Fruit fly (Drosophila melanogaster): ENCODE data around the gene Septin2.
A peak's percentile ranks its signal among the peaks of the same experiment; 100 is the strongest.

Gene Septin2

dm6 chr3R:20587630-20588479, at the start of gene Septin2:
Septin2 (minus strand) TSS chr3R:20588356.
- peak; percentile 77 for TF ChIP-seq noc (tag; optimal IDR thresholded peaks at IDR 0.05)

- TF ChIP-seq noc (tag; optimal IDR thresholded peaks at IDR 0.05): no peak
Measured at dm6 chr3R:20635735-20636134, 47.6 kb upstream of the Septin2 start.

- TF ChIP-seq noc (tag; optimal IDR thresholded peaks at IDR 0.05): no peak
Measured at dm6 chr3R:20634674-20635594, 46.8 kb upstream of the Septin2 start, which contains the start of the genes Pi3K92E and Lrrk. Pi3K92E (minus strand) TSS chr3R:20634732. Lrrk (plus strand) TSS chr3R:20635480.

dm6 chr3R:20633984-20634446, 45.9 kb upstream of the Septin2 start:
- TF ChIP-seq noc (tag; optimal IDR thresholded peaks at IDR 0.05): no peak

dm6 chr3R:20626123-20626522, 38.0 kb upstream of the Septin2 start:
- no peak for TF ChIP-seq noc (tag; optimal IDR thresholded peaks at IDR 0.05)

- no peak for TF ChIP-seq noc (tag; optimal IDR thresholded peaks at IDR 0.05)
Measured at dm6 chr3R:20622297-20623168, 34.4 kb upstream of the Septin2 start.

dm6 chr3R:20621805-20622286, 33.7 kb upstream of the Septin2 start, which contains the start of gene H:
H (plus strand) TSS chr3R:20621938.
- TF ChIP-seq noc (tag; optimal IDR thresholded peaks at IDR 0.05): no peak

dm6 chr3R:20618947-20619346, 30.8 kb upstream of the Septin2 start:
- TF ChIP-seq noc (tag; optimal IDR thresholded peaks at IDR 0.05): no peak

- no peak for TF ChIP-seq noc (tag; optimal IDR thresholded peaks at IDR 0.05)
Measured at dm6 chr3R:20617583-20617982, 29.4 kb upstream of the Septin2 start, which contains the start of gene CG5466. CG5466 (plus strand) TSS chr3R:20617883.

dm6 chr3R:20616801-20617200, 28.6 kb upstream of the Septin2 start, which contains the start of gene CG15923:
CG15923 (minus strand) TSS chr3R:20616901.
- no peak for TF ChIP-seq noc (tag; optimal IDR thresholded peaks at IDR 0.05)

dm6 chr3R:20608199-20608598, 20.0 kb upstream of the Septin2 start:
- TF ChIP-seq noc (tag; optimal IDR thresholded peaks at IDR 0.05): no peak

- TF ChIP-seq noc (tag; optimal IDR thresholded peaks at IDR 0.05): peak; percentile 79
Measured at dm6 chr3R:20605562-20606155, 17.5 kb upstream of the Septin2 start.

- TF ChIP-seq noc (tag; optimal IDR thresholded peaks at IDR 0.05): no peak
Measured at dm6 chr3R:20605078-20605477, 16.9 kb upstream of the Septin2 start.

dm6 chr3R:20604078-20604477, 15.9 kb upstream of the Septin2 start:
- TF ChIP-seq noc (tag; optimal IDR thresholded peaks at IDR 0.05): no peak

dm6 chr3R:20602599-20602998, 14.4 kb upstream of the Septin2 start:
- no peak for TF ChIP-seq noc (tag; optimal IDR thresholded peaks at IDR 0.05)
